1 worm cellular context compared by ENCODE assay signal in genomic region chrIII:12971828-12972379, ce11.
TF ChIP-seq lines count a peak whose summit lies in the region.

No protein-coding gene starts in this region.

TF ChIP-seq in whole organism, L1 larva, 84 proteins besides CTCF, POLR2A, EP300 and RAD21 (continued from another document):
- TF ChIP-seq aha-1 (tag; optimal IDR thresholded peaks at IDR 0.05; lab: Kevin White, UChicago) (no peak), ama-1 (optimal IDR thresholded peaks at IDR 0.05; lab: Kevin White, UChicago) (no peak), unc-86 (tag; optimal IDR thresholded peaks at IDR 0.05; lab: Kevin White, UChicago) (no peak), dsc-1 (tag; optimal IDR thresholded peaks at IDR 0.05; lab: Kevin White, UChicago) (peak; percentile 2), blmp-1 (tag; optimal IDR thresholded peaks at IDR 0.05; lab: Kevin White, UChicago) (peak; percentile 61), nhr-237 (tag; optimal IDR thresholded peaks at IDR 0.05; lab: Kevin White, UChicago) (no peak), ceh-8 (GFP tag; optimal IDR thresholded peaks at IDR 0.05; lab: Kevin White, UChicago) (no peak), fkh-10 (GFP tag; optimal IDR thresholded peaks at IDR 0.05; lab: Kevin White, UChicago) (no peak), lir-3 (tag; optimal IDR thresholded peaks at IDR 0.05; lab: Kevin White, UChicago; ENCODE audit: poor library complexity) (no peak), pag-3 (tag; optimal IDR thresholded peaks at IDR 0.05; lab: Kevin White, UChicago; ENCODE audit: borderline replicate concordance, insufficient read depth) (no peak), lsy-2 (tag; optimal IDR thresholded peaks at IDR 0.05; lab: Kevin White, UChicago) (peak; percentile 61 to 86), pqm-1 (tag; optimal IDR thresholded peaks at IDR 0.05; lab: Kevin White, UChicago) (no peak), unc-62 (GFP tag; optimal IDR thresholded peaks at IDR 0.05; lab: Kevin White, UChicago) (no peak), mep-1 (tag; optimal IDR thresholded peaks at IDR 0.05; lab: Kevin White, UChicago) (peak; percentile 69), tlp-1 (tag; optimal IDR thresholded peaks at IDR 0.05; lab: Kevin White, UChicago) (no peak), ceh-82 (tag; optimal IDR thresholded peaks at IDR 0.05; lab: Kevin White, UChicago) (no peak), ceh-90 (tag; optimal IDR thresholded peaks at IDR 0.05; lab: Kevin White, UChicago) (no peak), snu-23 (GFP tag; optimal IDR thresholded peaks at IDR 0.05; lab: Kevin White, UChicago) (peak; percentile 48), hlh-17 (GFP tag; optimal IDR thresholded peaks at IDR 0.05; lab: Kevin White, UChicago; ENCODE audit: borderline replicate concordance) (no peak), F16B12.6 (tag; optimal IDR thresholded peaks at IDR 0.05; lab: Kevin White, UChicago) (peak; percentile 87), vab-15 (tag; optimal IDR thresholded peaks at IDR 0.05; lab: Kevin White, UChicago) (no peak), ztf-4 (tag; optimal IDR thresholded peaks at IDR 0.05; lab: Kevin White, UChicago) (no peak), nhr-76 (tag; optimal IDR thresholded peaks at IDR 0.05; lab: Kevin White, UChicago) (no peak), nhr-12 (tag; optimal IDR thresholded peaks at IDR 0.05; lab: Kevin White, UChicago) (no peak), hlh-4 (tag; optimal IDR thresholded peaks at IDR 0.05; lab: Kevin White, UChicago) (no peak), fkh-8 (tag; optimal IDR thresholded peaks at IDR 0.05; lab: Kevin White, UChicago) (no peak)
